Worm (Caenorhabditis elegans): ENCODE measurements around the gene K01H12.4.

The K01H12.4 gene

ce11 chrIV:9724948-9725347 is 12.1 kb downstream of the K01H12.4 start, which contains the start of the genes nhr-138 and C28D4.18:
Gene nhr-138, plus strand, starts transcription at chrIV:9725251.
Gene C28D4.18, plus strand, starts transcription at chrIV:9725280.
- TF ChIP-seq dmd-4 (tag; optimal IDR thresholded peaks at IDR 0.05; ENCODE audit: borderline replicate concordance): no peak
- TF ChIP-seq F13H6.1 (tag; optimal IDR thresholded peaks at IDR 0.05): no peak
- TF ChIP-seq hlh-30 (tag; optimal IDR thresholded peaks at IDR 0.05; ENCODE audit: insufficient read depth): no peak
- no peak for TF ChIP-seq ceh-30 (tag; optimal IDR thresholded peaks at IDR 0.05)
- TF ChIP-seq unc-86 (tag; optimal IDR thresholded peaks at IDR 0.05): no peak
- no peak for TF ChIP-seq npax-4 (tag; optimal IDR thresholded peaks at IDR 0.05)
- TF ChIP-seq nhr-11 (tag; optimal IDR thresholded peaks at IDR 0.05): no peak
- no peak for TF ChIP-seq ceh-24 (tag; optimal IDR thresholded peaks at IDR 0.05)
- no peak for TF ChIP-seq lin-11 (tag; optimal IDR thresholded peaks at IDR 0.05)
- TF ChIP-seq hlh-15 (tag; optimal IDR thresholded peaks at IDR 0.05): no peak
- no peak for TF ChIP-seq Y22D7AL.16 (tag; optimal IDR thresholded peaks at IDR 0.05)
- TF ChIP-seq ceh-6 (GFP tag; optimal IDR thresholded peaks at IDR 0.05): no peak
- TF ChIP-seq elt-2 (tag; optimal IDR thresholded peaks at IDR 0.05): no peak
- no peak for TF ChIP-seq rnt-1 (tag; optimal IDR thresholded peaks at IDR 0.05)
- no peak for TF ChIP-seq zip-5 (tag; optimal IDR thresholded peaks at IDR 0.05)
- TF ChIP-seq K09A11.1 (tag; optimal IDR thresholded peaks at IDR 0.05; ENCODE audit: insufficient read depth): no peak
- no peak for TF ChIP-seq lim-6 (tag; optimal IDR thresholded peaks at IDR 0.05)

- TF ChIP-seq unc-3 (GFP tag; conservative IDR thresholded peaks at IDR 0.05) (no peak), unc-3 (tag; optimal IDR thresholded peaks at IDR 0.05) (no peak), hlh-13 (GFP tag; optimal IDR thresholded peaks at IDR 0.05) (no peak), pax-1 (tag; optimal IDR thresholded peaks at IDR 0.05) (no peak), elt-2 (tag; optimal IDR thresholded peaks at IDR 0.05) (no peak)
Observed at ce11 chrIV:9725468-9725985, 12.6 kb downstream of the K01H12.4 start.

DNA sequence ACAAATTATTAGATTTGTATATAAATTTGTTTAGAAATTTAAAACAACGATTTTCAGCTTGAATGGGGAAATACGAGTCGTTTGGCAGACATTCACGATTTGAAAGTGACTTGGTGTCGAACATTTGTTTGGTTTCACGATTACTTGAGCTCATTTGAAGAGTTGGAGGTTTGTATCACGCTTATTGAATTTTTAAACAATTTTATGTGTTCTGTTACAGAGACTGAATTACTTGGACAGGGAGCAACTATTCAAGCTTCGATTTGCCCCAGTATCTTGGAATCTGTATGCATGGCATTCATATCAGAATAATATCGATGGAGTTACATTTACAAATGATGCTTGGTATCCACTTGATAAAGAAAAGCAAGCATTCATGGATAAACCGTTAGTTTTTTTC is 14.3 kb downstream of the K01H12.4 start:
- TF ChIP-seq hlh-8 (tag; optimal IDR thresholded peaks at IDR 0.05) (no peak), ztf-16 (tag; optimal IDR thresholded peaks at IDR 0.05) (no peak), pha-2 (tag; optimal IDR thresholded peaks at IDR 0.05) (no peak), syd-9 (tag; optimal IDR thresholded peaks at IDR 0.05) (no peak), npax-4 (tag; optimal IDR thresholded peaks at IDR 0.05) (no peak), fkh-6 (tag; optimal IDR thresholded peaks at IDR 0.05) (no peak), ceh-34 (tag; optimal IDR thresholded peaks at IDR 0.05) (no peak), gmeb-2 (tag; optimal IDR thresholded peaks at IDR 0.05) (no peak), zip-5 (tag; optimal IDR thresholded peaks at IDR 0.05) (no peak), tbx-7 (tag; optimal IDR thresholded peaks at IDR 0.05) (no peak), ceh-6 (GFP tag; optimal IDR thresholded peaks at IDR 0.05) (no peak), ceh-14 (tag; optimal IDR thresholded peaks at IDR 0.05) (no peak), ahr-1 (tag; optimal IDR thresholded peaks at IDR 0.05) (no peak), C38D4.7 (GFP tag; optimal IDR thresholded peaks at IDR 0.05) (no peak), sox-4 (tag; optimal IDR thresholded peaks at IDR 0.05) (no peak), lim-6 (tag; optimal IDR thresholded peaks at IDR 0.05) (no peak)

DNA sequence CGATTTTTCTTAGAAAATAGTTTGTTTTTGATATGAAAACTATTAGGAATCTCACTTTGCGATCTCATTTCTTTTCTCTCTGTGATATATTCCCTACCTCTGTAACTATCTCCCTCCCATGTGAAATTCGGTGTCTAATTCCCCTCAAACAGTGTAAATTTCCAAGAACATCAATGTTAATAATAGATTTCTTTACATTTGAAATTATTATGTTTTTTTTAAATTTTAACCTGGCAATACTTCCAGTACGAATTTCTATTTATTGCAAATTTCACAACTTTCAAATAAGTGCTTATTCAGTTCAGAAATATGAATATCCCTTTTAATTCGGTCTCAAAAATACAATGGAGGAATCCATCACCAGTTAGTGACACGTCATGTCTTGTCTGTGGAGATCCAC is 15.5 kb downstream of the K01H12.4 start, which contains the start of gene nhr-100:
Gene nhr-100 (plus strand): TSS at position 301 of the 400 bp plus-strand sequence.
- no peak for TF ChIP-seq fkh-6 (tag; optimal IDR thresholded peaks at IDR 0.05)

- TF ChIP-seq odd-2 (tag; optimal IDR thresholded peaks at IDR 0.05): no peak
- TF ChIP-seq elt-4 (tag; optimal IDR thresholded peaks at IDR 0.05): no peak
- TF ChIP-seq elt-2 (tag; optimal IDR thresholded peaks at IDR 0.05): no peak
- TF ChIP-seq hlh-8 (tag; optimal IDR thresholded peaks at IDR 0.05): no peak
- no peak for TF ChIP-seq mec-3 (tag; optimal IDR thresholded peaks at IDR 0.05; ENCODE audit: borderline replicate concordance)
- no peak for TF ChIP-seq hlh-6 (tag; optimal IDR thresholded peaks at IDR 0.05)
- TF ChIP-seq sdc-2 (tag; optimal IDR thresholded peaks at IDR 0.05): no peak
- TF ChIP-seq pha-2 (tag; optimal IDR thresholded peaks at IDR 0.05): no peak
- no peak for TF ChIP-seq Y22D7AL.16 (tag; optimal IDR thresholded peaks at IDR 0.05)
- no peak for TF ChIP-seq hlh-13 (GFP tag; optimal IDR thresholded peaks at IDR 0.05)
- TF ChIP-seq nfya-1 (tag; optimal IDR thresholded peaks at IDR 0.05): no peak
- no peak for TF ChIP-seq K02D7.2 (tag; optimal IDR thresholded peaks at IDR 0.05)
- no peak for TF ChIP-seq unc-55 (GFP tag; optimal IDR thresholded peaks at IDR 0.05)
- no peak for TF ChIP-seq ets-4 (tag; optimal IDR thresholded peaks at IDR 0.05)
- TF ChIP-seq pros-1 (tag; optimal IDR thresholded peaks at IDR 0.05): no peak
- TF ChIP-seq C38D4.7 (GFP tag; optimal IDR thresholded peaks at IDR 0.05): no peak
Observed at ce11 chrIV:9733904-9734303, 21.0 kb downstream of the K01H12.4 start.
